Fruit fly (Drosophila melanogaster): ENCODE results near the gene CG13454.

dm6 chr3L:15534274-15535227 lies 17.7 kb upstream of the CG13454 start:
- TF ChIP-seq usp (GFP tag; optimal IDR thresholded peaks at IDR 0.05) (no peak), CG8478 (optimal IDR thresholded peaks at IDR 0.05) (no peak), psq (optimal IDR thresholded peaks at IDR 0.05) (no peak), pan (optimal IDR thresholded peaks at IDR 0.05) (peak; percentile 98), EcR (GFP tag; optimal IDR thresholded peaks at IDR 0.05) (peak in 1 of 2 experiments; percentile 12)

All from whole organism.